Worm (Caenorhabditis elegans) whole organism, young adult: ENCODE data around the gene nhr-111.

ENCODE experiments used
- Y53G8AR.9 ChIP-seq: fragments of 200-800 bp; sonication (Bioruptor generic); conservative IDR thresholded peaks from 2 replicates; pipeline ENCODE4 v1.3.6; 2022; ENCODE audit warnings: missing genetic modification reagents, missing genetic modification characterization, missing compliant biosample characterization
- Y67H2A.10 ChIP-seq: fragments of 200-800 bp; sonication (Bioruptor generic); conservative IDR thresholded peaks from 2 replicates; pipeline ENCODE4 v1.3.6; 2022; ENCODE audit warnings: missing genetic modification reagents, missing genetic modification characterization, missing compliant biosample characterization
- madf-6 ChIP-seq: fragments of 200-800 bp; sonication (Bioruptor generic); IDR thresholded peaks from 2 replicates; pipeline ENCODE4 v1.3.6; 2022; ENCODE audit warnings: missing genetic modification reagents, missing genetic modification characterization, missing compliant biosample characterization
- pha-4 ChIP-seq: fragments of 150-350 bp; sonication (generic microtip); optimal IDR thresholded peaks from 2 replicates; lab custom pipeline; 2014; ENCODE audit warnings: missing biosample characterization, missing genetic modification reagents, missing genetic modification characterization
- rcor-1 ChIP-seq: fragments of 200-800 bp; sonication (Bioruptor generic); IDR thresholded peaks from 2 replicates; pipeline ENCODE4 v1.3.6; 2022; ENCODE audit warnings: missing genetic modification reagents, missing genetic modification characterization, missing compliant biosample characterization
- repo-1 ChIP-seq: sonication (generic microtip); optimal IDR thresholded peaks from 2 replicates; lab custom pipeline; 2017; ENCODE audit warnings: mild to moderate bottlenecking, missing genetic modification characterization, missing compliant biosample characterization
- sea-2 ChIP-seq: fragments of 200-800 bp; sonication (Bioruptor generic); IDR thresholded peaks from 2 replicates; pipeline ENCODE4 v1.3.6; 2022; ENCODE audit warnings: missing genetic modification characterization, missing compliant biosample characterization
- tbx-9 ChIP-seq: sonication (generic microtip); optimal IDR thresholded peaks from 2 replicates; lab custom pipeline; 2016; ENCODE audit warnings: borderline replicate concordance, missing genetic modification characterization, inconsistent platforms, missing compliant biosample characterization
- unc-62 ChIP-seq: fragments of 150-350 bp; optimal IDR thresholded peaks from 2 replicates; lab custom pipeline; 2014; ENCODE audit warnings: missing biosample characterization, missing genetic modification reagents, missing genetic modification characterization
- ztf-25 ChIP-seq: fragments of 200-800 bp; sonication (Bioruptor generic); IDR thresholded peaks from 2 replicates; pipeline ENCODE4 v1.3.6; 2022; ENCODE audit warnings: missing genetic modification reagents, missing genetic modification characterization, missing compliant biosample characterization

ce11 chrV:16080039-16080438 is 44.6 kb downstream of the nhr-111 start:
- TF ChIP-seq ztf-25 (GFP tag; lab: Robert Waterston, UW) = no peak
- TF ChIP-seq rcor-1 = no peak
- no peak for TF ChIP-seq pha-4
- TF ChIP-seq Y67H2A.10 (GFP tag; lab: Robert Waterston, UW) = no peak
- TF ChIP-seq tbx-9 (tag; lab: Kevin White, UChicago) = no peak
- no peak for TF ChIP-seq Y53G8AR.9 (GFP tag; lab: Robert Waterston, UW)
- TF ChIP-seq unc-62 (GFP tag; lab: Kevin White, UChicago) = no peak
- TF ChIP-seq sea-2 (GFP tag; lab: Robert Waterston, UW) = no peak
- TF ChIP-seq repo-1 (tag; lab: Kevin White, UChicago) = no peak
- no peak for TF ChIP-seq madf-6 (GFP tag; lab: Robert Waterston, UW)
